Worm (Caenorhabditis elegans) whole organism, L4 larva: ENCODE measurements around the gene fbxb-104.

ENCODE experiments used
- F10B5.3 ChIP-seq: sonication (generic microtip); optimal IDR thresholded peaks from 2 replicates; lab custom pipeline; 2016; ENCODE audit warnings: mild to moderate bottlenecking, missing genetic modification characterization, missing compliant biosample characterization
- F49E8.2 ChIP-seq: sonication (generic microtip); optimal IDR thresholded peaks from 2 replicates; lab custom pipeline; 2016; ENCODE audit warnings: missing compliant biosample characterization, mild to moderate bottlenecking, missing genetic modification characterization, borderline replicate concordance
- Y5F2A.4 ChIP-seq: fragments of 200-800 bp; sonication (Bioruptor generic); optimal IDR thresholded peaks from 2 replicates; lab custom pipeline; 2018; ENCODE audit warnings: mild to moderate bottlenecking, missing genetic modification characterization, missing compliant biosample characterization
- ZK337.2 ChIP-seq: fragments of 200-800 bp; sonication (Bioruptor generic); IDR thresholded peaks from 2 replicates; pipeline ENCODE4 v1.3.6; 2022; ENCODE audit warnings: missing genetic modification reagents, missing genetic modification characterization, missing compliant biosample characterization
- aly-2 ChIP-seq: sonication (generic microtip); optimal IDR thresholded peaks from 2 replicates; lab custom pipeline; 2018; ENCODE audit warnings: missing biosample characterization, missing genetic modification characterization
- ama-1 ChIP-seq: fragments of 150-350 bp; optimal IDR thresholded peaks from 2 replicates; lab custom pipeline; 2014; ENCODE audit warnings: inconsistent platforms, mixed read lengths
- arid-1 ChIP-seq: fragments of 200-800 bp; sonication (Bioruptor generic); conservative IDR thresholded peaks from 2 replicates; pipeline ENCODE4 v1.3.6; 2022; ENCODE audit warnings: missing genetic modification reagents, missing genetic modification characterization, missing compliant biosample characterization
- attf-4 ChIP-seq: sonication (generic microtip); optimal IDR thresholded peaks from 3 replicates; lab custom pipeline; 2017; ENCODE audit warnings: missing biosample characterization, missing genetic modification characterization
- ceh-28 ChIP-seq: fragments of 150-350 bp; optimal IDR thresholded peaks from 2 replicates; lab custom pipeline; 2014; ENCODE audit warnings: missing biosample characterization, missing genetic modification reagents, missing genetic modification characterization
- ceh-82 ChIP-seq: sonication (generic microtip); optimal IDR thresholded peaks from 2 replicates; lab custom pipeline; 2017; ENCODE audit warnings: missing biosample characterization, missing genetic modification characterization
- ctbp-1 ChIP-seq: fragments of 200-800 bp; sonication (Bioruptor generic); IDR thresholded peaks from 2 replicates; pipeline ENCODE4 v1.3.6; 2022; ENCODE audit warnings: missing genetic modification reagents, missing genetic modification characterization, missing compliant biosample characterization
- daf-16 ChIP-seq, 3 experiments: sonication (generic microtip); optimal IDR thresholded peaks; 2 replicates each; lab custom pipeline; 2016 to 2017; ENCODE audit warnings: missing genetic modification characterization in 3 of 3, missing genetic modification reagents in 3 of 3, mild to moderate bottlenecking in 2 of 3, missing compliant biosample characterization in 2 of 3, missing biosample characterization in 1 of 3, moderate library complexity in 1 of 3
- daf-19 ChIP-seq: fragments of 200-800 bp; sonication (Bioruptor generic); conservative IDR thresholded peaks from 2 replicates; pipeline ENCODE4 v1.3.6; 2022; ENCODE audit warnings: missing genetic modification characterization, missing compliant biosample characterization
- dmd-8 ChIP-seq: fragments of 200-800 bp; sonication (Bioruptor generic); IDR thresholded peaks from 2 replicates; pipeline ENCODE4 v1.3.6; 2022; ENCODE audit warnings: missing genetic modification characterization, missing compliant biosample characterization
- dpl-1 ChIP-seq: fragments of 150-350 bp; optimal IDR thresholded peaks from 2 replicates; lab custom pipeline; 2014; ENCODE audit warnings: missing biosample characterization, missing genetic modification reagents, missing genetic modification characterization
- duxl-1 ChIP-seq: sonication (generic microtip); optimal IDR thresholded peaks from 2 replicates; lab custom pipeline; 2016; ENCODE audit warnings: mild to moderate bottlenecking, missing genetic modification characterization, moderate library complexity, missing compliant biosample characterization; ENCODE audit not compliant: poor library complexity
- fkh-10 ChIP-seq: fragments of 150-350 bp; optimal IDR thresholded peaks from 2 replicates; lab custom pipeline; 2014; ENCODE audit warnings: missing biosample characterization, missing genetic modification reagents, missing genetic modification characterization
- fos-1 ChIP-seq: fragments of 150-350 bp; optimal IDR thresholded peaks from 2 replicates; lab custom pipeline; 2014; ENCODE audit warnings: missing biosample characterization, missing genetic modification characterization
- gei-8 ChIP-seq: fragments of 200-800 bp; sonication (Bioruptor generic); optimal IDR thresholded peaks from 2 replicates; lab custom pipeline; 2018; ENCODE audit warnings: mild to moderate bottlenecking, missing genetic modification characterization, missing compliant biosample characterization
- hif-1 ChIP-seq, 2 experiments: sonication (generic microtip); optimal IDR thresholded peaks; 2 replicates each; lab custom pipeline; 2016 to 2017; ENCODE audit warnings: missing compliant biosample characterization in 2 of 2, missing genetic modification characterization in 2 of 2, missing genetic modification reagents in 2 of 2, missing genotype in 2 of 2, mild to moderate bottlenecking in 1 of 2
- lin-1 ChIP-seq: fragments of 200-800 bp; sonication (Bioruptor generic); IDR thresholded peaks from 2 replicates; pipeline ENCODE4 v1.3.6; 2022; ENCODE audit warnings: missing genetic modification reagents, missing genetic modification characterization, missing compliant biosample characterization
- lin-29 ChIP-seq: fragments of 200-800 bp; sonication (Bioruptor generic); IDR thresholded peaks from 2 replicates; pipeline ENCODE4 v1.3.6; 2022; ENCODE audit warnings: missing genetic modification reagents, missing genetic modification characterization, missing compliant biosample characterization
- lsy-2 ChIP-seq, 2 experiments: fragments of 150-350 bp in 1 of 2; sonication (generic microtip) in 1 of 2; optimal IDR thresholded peaks; 2 replicates each; lab custom pipeline; 2014 to 2017; ENCODE audit warnings: missing biosample characterization in 2 of 2, missing genetic modification characterization in 2 of 2
- madf-5 ChIP-seq, 2 experiments: fragments of 200-800 bp; sonication (Bioruptor generic); IDR thresholded peaks; 2 replicates each; pipeline ENCODE4 v1.3.6; 2022; ENCODE audit warnings: missing compliant biosample characterization in 2 of 2, missing genetic modification characterization in 2 of 2
- madf-9 ChIP-seq: fragments of 200-800 bp; sonication (Bioruptor generic); conservative IDR thresholded peaks from 2 replicates; pipeline ENCODE4 v1.3.6; 2022; ENCODE audit warnings: missing genetic modification reagents, missing genetic modification characterization, missing compliant biosample characterization
- mdl-1 ChIP-seq, 2 experiments: fragments of 150-350 bp in 1 of 2; sonication (generic microtip) in 1 of 2; optimal IDR thresholded peaks; 2 replicates each; lab custom pipeline; 2014 to 2017; ENCODE audit warnings: missing biosample characterization in 2 of 2, missing genetic modification characterization in 2 of 2
- mdt-29 ChIP-seq: fragments of 200-800 bp; sonication (Bioruptor generic); IDR thresholded peaks from 2 replicates; pipeline ENCODE4 v1.3.6; 2022; ENCODE audit warnings: missing genetic modification reagents, missing genetic modification characterization, missing compliant biosample characterization
- mep-1 ChIP-seq: fragments of 150-350 bp; sonication (generic microtip); optimal IDR thresholded peaks from 3 replicates; lab custom pipeline; 2014; ENCODE audit warnings: missing biosample characterization, missing genetic modification characterization
- mes-2 ChIP-seq: sonication (generic microtip); optimal IDR thresholded peaks from 2 replicates; lab custom pipeline; 2016; ENCODE audit warnings: missing genotype, mild to moderate bottlenecking, missing genetic modification characterization, missing compliant biosample characterization; ENCODE audit not compliant: poor library complexity, severe bottlenecking
- mxl-2 ChIP-seq: fragments of 200-800 bp; sonication (Bioruptor generic); conservative IDR thresholded peaks from 2 replicates; pipeline ENCODE4 v1.3.6; 2022; ENCODE audit warnings: missing genetic modification reagents, missing genetic modification characterization, missing compliant biosample characterization
- nhr-102 ChIP-seq: sonication (generic microtip); optimal IDR thresholded peaks from 2 replicates; lab custom pipeline; 2016; ENCODE audit warnings: mild to moderate bottlenecking, missing genetic modification characterization, moderate library complexity, missing compliant biosample characterization
- nhr-25 ChIP-seq: sonication (generic microtip); optimal IDR thresholded peaks from 2 replicates; lab custom pipeline; 2017; ENCODE audit warnings: missing genetic modification characterization, mild to moderate bottlenecking, missing compliant biosample characterization, antibody characterized with exemption, moderate library complexity, borderline replicate concordance; ENCODE audit not compliant: insufficient read depth
- nhr-42 ChIP-seq: fragments of 200-800 bp; sonication (Bioruptor generic); IDR thresholded peaks from 2 replicates; pipeline ENCODE4 v1.3.6; 2022; ENCODE audit warnings: missing genetic modification characterization, missing compliant biosample characterization
- nhr-48 ChIP-seq: sonication (generic microtip); optimal IDR thresholded peaks from 2 replicates; lab custom pipeline; 2016; ENCODE audit warnings: mild to moderate bottlenecking, missing genetic modification characterization, missing compliant biosample characterization
- nhr-76 ChIP-seq: fragments of 150-350 bp; optimal IDR thresholded peaks from 2 replicates; lab custom pipeline; 2014; ENCODE audit warnings: missing biosample characterization, missing genetic modification characterization
- nhr-77 ChIP-seq: fragments of 150-350 bp; optimal IDR thresholded peaks from 2 replicates; lab custom pipeline; 2014; ENCODE audit warnings: missing biosample characterization, missing genetic modification characterization
- pha-4 ChIP-seq, 2 experiments: fragments of 150-350 bp in 1 of 2; fragments of 200-800 bp in 1 of 2; sonication (Bioruptor generic) in 1 of 2; IDR thresholded peaks in 1 of 2; optimal IDR thresholded peaks in 1 of 2; 2 replicates each; pipeline versions ENCODE4 v1.3.6 to Lab custom; 2014 to 2022; ENCODE audit warnings: missing genetic modification characterization in 2 of 2, missing genetic modification reagents in 2 of 2, missing biosample characterization in 1 of 2, missing compliant biosample characterization in 1 of 2
- php-3 ChIP-seq: fragments of 200-800 bp; sonication (Bioruptor generic); IDR thresholded peaks from 2 replicates; pipeline ENCODE4 v1.3.6; 2022; ENCODE audit warnings: missing genetic modification reagents, missing genetic modification characterization, missing compliant biosample characterization
- rbr-2 ChIP-seq: sonication (generic microtip); optimal IDR thresholded peaks from 2 replicates; lab custom pipeline; 2016; ENCODE audit warnings: missing genotype, missing genetic modification characterization, missing compliant biosample characterization
- saeg-2 ChIP-seq: fragments of 200-800 bp; sonication (Bioruptor generic); IDR thresholded peaks from 2 replicates; pipeline ENCODE4 v1.3.6; 2022; ENCODE audit warnings: missing genetic modification reagents, missing genetic modification characterization, missing compliant biosample characterization
- snpc-1.2 ChIP-seq: fragments of 200-800 bp; sonication (Bioruptor generic); IDR thresholded peaks from 2 replicates; pipeline ENCODE4 v1.3.6; 2022; ENCODE audit warnings: missing genetic modification reagents, missing genetic modification characterization, missing compliant biosample characterization
- snpc-4 ChIP-seq: fragments of 150-350 bp; optimal IDR thresholded peaks from 2 replicates; lab custom pipeline; 2014; ENCODE audit warnings: missing biosample characterization, missing genetic modification characterization
- spr-1 ChIP-seq: sonication (generic microtip); optimal IDR thresholded peaks from 2 replicates; lab custom pipeline; 2016; ENCODE audit warnings: mild to moderate bottlenecking, missing genetic modification characterization, missing compliant biosample characterization
- tag-97 ChIP-seq: fragments of 200-800 bp; sonication (Bioruptor generic); IDR thresholded peaks from 2 replicates; pipeline ENCODE4 v1.3.6; 2022; ENCODE audit warnings: missing genetic modification characterization, missing compliant biosample characterization
- unc-39 ChIP-seq: sonication (generic microtip); optimal IDR thresholded peaks from 2 replicates; lab custom pipeline; 2017; ENCODE audit warnings: missing biosample characterization, missing genetic modification characterization
- zfp-3 ChIP-seq: fragments of 200-800 bp; sonication (Bioruptor generic); conservative IDR thresholded peaks from 2 replicates; pipeline ENCODE4 v1.3.6; 2022; ENCODE audit warnings: missing genetic modification reagents, missing genetic modification characterization, missing compliant biosample characterization
- zip-11 ChIP-seq: fragments of 200-800 bp; sonication (Bioruptor generic); IDR thresholded peaks from 2 replicates; pipeline ENCODE4 v1.3.6; 2022; ENCODE audit warnings: missing genetic modification characterization, missing compliant biosample characterization
- zip-2 ChIP-seq: fragments of 150-350 bp; optimal IDR thresholded peaks from 2 replicates; lab custom pipeline; 2014; ENCODE audit warnings: missing biosample characterization, missing genetic modification characterization

Gene fbxb-104

DNA sequence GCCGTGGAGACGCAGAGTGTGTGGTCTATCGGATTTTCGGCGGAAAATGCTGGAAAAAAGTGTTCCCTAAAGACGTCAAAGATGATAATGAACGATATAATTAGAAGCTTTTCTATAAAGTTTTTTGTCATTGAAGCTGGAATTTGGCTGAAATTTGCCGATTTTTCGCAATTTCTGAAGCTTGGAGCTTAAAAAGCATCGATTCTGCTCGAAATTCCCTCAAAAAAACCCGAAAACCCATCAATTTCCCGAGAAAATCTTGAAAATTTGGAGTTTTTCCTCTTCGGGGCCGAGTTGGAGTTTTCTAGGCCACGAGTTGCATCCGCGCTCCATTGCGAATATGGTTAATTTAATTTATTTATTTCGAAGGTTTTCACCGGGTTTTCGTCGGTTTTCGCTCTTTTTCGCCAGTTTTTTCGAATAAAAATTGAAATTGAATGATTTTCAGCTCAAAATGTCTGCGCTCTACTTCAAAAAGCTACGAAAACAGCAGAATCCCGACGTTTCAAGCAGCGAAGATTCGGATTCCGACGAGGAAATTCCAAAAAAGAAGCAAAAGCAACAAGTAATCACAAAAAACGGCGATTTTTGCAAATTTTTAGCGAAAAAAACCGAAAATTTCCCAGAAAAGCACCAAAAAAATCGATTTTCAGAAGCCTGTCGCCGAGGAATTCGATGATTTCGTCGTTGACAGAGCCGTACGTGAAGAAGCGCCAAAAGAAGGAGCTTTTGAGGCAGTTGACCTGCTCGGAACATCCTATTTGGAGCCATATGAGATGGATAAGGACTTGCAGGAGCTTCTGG lies 25.7 kb upstream of the fbxb-104 start, which contains the start of the genes col-71 and Y49F6B.2 (continued):
- 0 out of 2 replicates have a peak, but pooled peaks have one; percentile 49 for TF ChIP-seq ctbp-1
- no peak for TF ChIP-seq snpc-1.2 (GFP tag; lab: Robert Waterston, UW)
- peak; percentile 66 for TF ChIP-seq fkh-10 (GFP tag; lab: Kevin White, UChicago)
- no peak for TF ChIP-seq nhr-42 (GFP tag; lab: Robert Waterston, UW)
- TF ChIP-seq rbr-2 (tag; lab: Kevin White, UChicago), result peak; percentile 78
- 0 out of 2 replicates have a peak, but pooled peaks have one; percentile 7 for TF ChIP-seq arid-1 (GFP tag; lab: Robert Waterston, UW)
- no peak for TF ChIP-seq lin-1 (GFP tag; lab: Robert Waterston, UW)
- TF ChIP-seq mep-1 (tag; lab: Kevin White, UChicago), result peak; percentile 65
- TF ChIP-seq madf-5 (GFP tag; IDR thresholded peaks at IDR 0.05; lab: Robert Waterston, UW), result no peak
- TF ChIP-seq nhr-48 (tag; lab: Kevin White, UChicago), result no peak
- TF ChIP-seq dpl-1 (GFP tag; lab: Kevin White, UChicago), result peak; percentile 70
- peak; percentile 67 for TF ChIP-seq duxl-1 (tag; lab: Kevin White, UChicago)
- 0 out of 2 replicates have a peak, but pooled peaks have one; percentile 30 for TF ChIP-seq php-3 (GFP tag; lab: Robert Waterston, UW)
- TF ChIP-seq madf-9, result peak; percentile 43; the same call in 1 of the 2 replicates
- peak in 1 of 2 experiments; percentile 86 for TF ChIP-seq hif-1 (tag; optimal IDR thresholded peaks at IDR 0.05; lab: Kevin White, UChicago)
- TF ChIP-seq nhr-102 (tag; lab: Kevin White, UChicago), result no peak
- TF ChIP-seq ceh-28 (tag; lab: Kevin White, UChicago), result no peak
- TF ChIP-seq F10B5.3 (tag; lab: Kevin White, UChicago), result no peak
- TF ChIP-seq nhr-77 (tag; lab: Kevin White, UChicago), result peak; percentile 4
- TF ChIP-seq Y5F2A.4 (GFP tag; lab: Kevin White, UChicago), result no peak
- TF ChIP-seq mdl-1 (tag; optimal IDR thresholded peaks at IDR 0.05; lab: Kevin White, UChicago), result no peak
- TF ChIP-seq aly-2 (tag; lab: Kevin White, UChicago), result no peak
- no peak for TF ChIP-seq saeg-2 (GFP tag; lab: Robert Waterston, UW)
- no peak for TF ChIP-seq fos-1 (tag; lab: Kevin White, UChicago)
- TF ChIP-seq lsy-2 (tag; optimal IDR thresholded peaks at IDR 0.05; lab: Kevin White, UChicago), result peak in 1 of 2 experiments; percentile 85
- TF ChIP-seq mes-2, result peak; percentile 99
- TF ChIP-seq pha-4 (GFP tag; IDR thresholded peaks at IDR 0.05; lab: Robert Waterston, UW), result 0 out of 2 replicates have a peak, but pooled peaks have one; percentile 18
- no peak for TF ChIP-seq pha-4 (tag; optimal IDR thresholded peaks at IDR 0.05; lab: Kevin White, UChicago)
- TF ChIP-seq nhr-76 (tag; lab: Kevin White, UChicago), result no peak
- no peak for TF ChIP-seq unc-39
- peak; percentile 42; the same call in 1 of the 2 replicates for TF ChIP-seq zfp-3 (GFP tag; lab: Robert Waterston, UW)
- TF ChIP-seq snpc-4 (tag; lab: Kevin White, UChicago), result no peak
- TF ChIP-seq attf-4 (tag; lab: Kevin White, UChicago), result no peak
- no peak for TF ChIP-seq mdt-29 (GFP tag; lab: Robert Waterston, UW)
- no peak for TF ChIP-seq F49E8.2 (tag; lab: Kevin White, UChicago)
- TF ChIP-seq gei-8 (GFP tag; lab: Kevin White, UChicago), result no peak
- TF ChIP-seq zip-11, result no peak
- TF ChIP-seq daf-16 (GFP tag; optimal IDR thresholded peaks at IDR 0.05; lab: Kevin White, UChicago), result no peak
- TF ChIP-seq daf-16 (tag; optimal IDR thresholded peaks at IDR 0.05; lab: Kevin White, UChicago), result peak; percentile 12
- TF ChIP-seq ZK337.2 (GFP tag; lab: Robert Waterston, UW), result peak; percentile 72
- TF ChIP-seq nhr-25, result no peak
- no peak for TF ChIP-seq ama-1 (lab: Kevin White, UChicago)
- no peak for TF ChIP-seq lin-29 (GFP tag; lab: Robert Waterston, UW)
- TF ChIP-seq dmd-8, result no peak
- no peak for TF ChIP-seq spr-1
- no peak for TF ChIP-seq ceh-82 (tag; lab: Kevin White, UChicago)
- TF ChIP-seq tag-97 (GFP tag; lab: Robert Waterston, UW), result no peak
- TF ChIP-seq daf-19, result no peak
- no peak for TF ChIP-seq zip-2 (tag; lab: Kevin White, UChicago)
- no peak for TF ChIP-seq mxl-2
